Worm (Caenorhabditis elegans) whole organism, L3 larva: ENCODE measurements around the gene lem-4.

Experiments used
- nfya-1 ChIP-seq: sonication (generic microtip); optimal IDR thresholded peaks from 2 replicates; lab custom pipeline; 2017; ENCODE audit warnings: missing genetic modification characterization, mild to moderate bottlenecking, missing compliant biosample characterization, antibody characterized with exemption, moderate library complexity; ENCODE audit not compliant: insufficient read depth
- nhr-76 ChIP-seq: fragments of 150-350 bp; sonication (generic microtip); optimal IDR thresholded peaks from 5 replicates; lab custom pipeline; 2014; ENCODE audit warnings: missing biosample characterization, missing genetic modification characterization

DNA sequence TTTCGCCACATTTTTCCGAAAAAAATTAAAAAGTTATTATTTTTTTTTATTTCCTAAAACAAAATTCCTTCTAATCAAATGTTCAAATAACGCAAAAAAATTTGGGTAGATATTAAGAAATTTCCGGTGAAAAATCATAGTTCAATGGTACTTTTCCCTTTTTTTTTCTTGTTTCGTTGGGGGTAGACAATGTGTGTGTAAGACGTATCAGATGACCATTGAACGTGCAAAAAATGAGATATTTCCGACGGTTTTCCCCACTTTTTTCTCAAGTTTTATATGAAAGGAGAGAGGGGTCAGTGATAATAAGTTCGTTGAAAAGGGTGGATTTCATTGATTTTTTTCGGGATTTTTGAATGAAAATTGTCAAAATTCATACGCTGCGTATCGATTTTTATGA is 28.4 kb downstream of the lem-4 start:
- TF ChIP-seq nhr-76 (tag; lab: Kevin White, UChicago): no peak
- no peak for TF ChIP-seq nfya-1
